Fruit fly (Drosophila melanogaster) S2 (cell line): ENCODE data around the gene Polr2F.

Experiments
- CG8478 ChIP-seq: fragments of >200 bp; optimal IDR thresholded peaks from 2 replicates; lab custom pipeline; 2018
- CTCF ChIP-seq, 2 experiments: fragments of >200 bp; optimal IDR thresholded peaks; 2 replicates each; lab custom pipeline; 2018

DNA sequence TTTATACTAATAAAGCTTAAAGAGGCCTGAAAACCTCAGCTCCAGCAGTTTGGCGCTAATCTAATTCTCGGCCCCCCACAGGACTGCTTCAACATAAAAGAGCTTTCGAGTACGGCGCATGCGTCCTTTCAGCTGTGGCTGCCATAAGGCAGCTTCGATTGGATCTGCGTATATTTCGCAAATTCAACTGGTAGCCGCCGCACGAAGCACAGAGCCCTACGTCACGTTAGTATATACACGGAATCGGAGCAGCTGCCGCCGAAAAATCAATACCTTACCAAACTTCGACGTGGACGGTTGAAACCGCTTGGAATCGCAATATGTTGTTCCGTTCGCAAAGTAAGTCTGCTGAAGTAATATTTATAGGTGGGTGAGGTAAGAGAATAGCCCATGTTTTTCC is 5.0 kb downstream of the Polr2F start, which contains the start of gene 7B2:
- TF ChIP-seq CTCF (optimal IDR thresholded peaks at IDR 0.05; lab: Kevin White, UChicago) (no peak), CG8478 (lab: Kevin White, UChicago) (no peak)
